Worm (Caenorhabditis elegans) whole organism, dauer: ENCODE measurements around the gene vars-1.

ENCODE experiments used
- unc-62 ChIP-seq: sonication (generic microtip); optimal IDR thresholded peaks from 2 replicates; lab custom pipeline; 2017; ENCODE audit warnings: missing biosample characterization, missing genetic modification reagents, missing genetic modification characterization

Gene vars-1

ce11 chrV:8019783-8020182 is 11.4 kb upstream of the vars-1 start:
- TF ChIP-seq unc-62 (GFP tag; lab: Kevin White, UChicago), result no peak

- no peak for TF ChIP-seq unc-62 (GFP tag; lab: Kevin White, UChicago)
These were observed 9.2 kb upstream of the vars-1 start, which contains the start of gene ech-3 for ce11 chrV:8022040-8022439. TSS of gene ech-3 (plus strand) at chrV:8022217.

ce11 chrV:8024752-8025151 is 6.5 kb upstream of the vars-1 start, which contains the start of gene F43H9.3:
TSS of gene F43H9.3 (minus strand) at chrV:8024940.
- TF ChIP-seq unc-62 (GFP tag; lab: Kevin White, UChicago), result no peak

ce11 chrV:8025259-8025658 is 6.0 kb upstream of the vars-1 start:
- TF ChIP-seq unc-62 (GFP tag; lab: Kevin White, UChicago), result no peak

- TF ChIP-seq unc-62 (GFP tag; lab: Kevin White, UChicago), result no peak
These were observed 4.9 kb upstream of the vars-1 start, which contains the start of gene F43H9.4 for ce11 chrV:8026343-8026742. TSS of gene F43H9.4 (plus strand) at chrV:8026708.

ce11 chrV:8027429-8028142 is 3.6 kb upstream of the vars-1 start:
- TF ChIP-seq unc-62 (GFP tag; lab: Kevin White, UChicago), result no peak

- TF ChIP-seq unc-62 (GFP tag; lab: Kevin White, UChicago), result no peak
These were observed 2.3 kb upstream of the vars-1 start, which contains the start of gene oma-2 for ce11 chrV:8028825-8029489. TSS of gene oma-2 (plus strand) at chrV:8029439.

ce11 chrV:8034811-8035210 is 3.6 kb downstream of the vars-1 start, which contains the start of gene algn-12:
TSS of gene algn-12 (plus strand) at chrV:8035111.
- TF ChIP-seq unc-62 (GFP tag; lab: Kevin White, UChicago), result no peak

- TF ChIP-seq unc-62 (GFP tag; lab: Kevin White, UChicago), result no peak
These were observed 4.7 kb downstream of the vars-1 start, which contains the start of gene ZC513.14 for ce11 chrV:8035947-8036346. TSS of gene ZC513.14 (minus strand) at chrV:8036047.

- TF ChIP-seq unc-62 (GFP tag; lab: Kevin White, UChicago), result no peak
These were observed 7.9 kb downstream of the vars-1 start for ce11 chrV:8039085-8039525.

ce11 chrV:8039606-8040005 is 8.4 kb downstream of the vars-1 start:
- TF ChIP-seq unc-62 (GFP tag; lab: Kevin White, UChicago), result no peak

- TF ChIP-seq unc-62 (GFP tag; lab: Kevin White, UChicago), result no peak
These were observed 9.3 kb downstream of the vars-1 start for ce11 chrV:8040247-8041084.

ce11 chrV:8041336-8041868 is 10.2 kb downstream of the vars-1 start:
- TF ChIP-seq unc-62 (GFP tag; lab: Kevin White, UChicago), result no peak

ce11 chrV:8043664-8044063 is 12.5 kb downstream of the vars-1 start:
- TF ChIP-seq unc-62 (GFP tag; lab: Kevin White, UChicago), result no peak

ce11 chrV:8044957-8045356 is 13.7 kb downstream of the vars-1 start:
- TF ChIP-seq unc-62 (GFP tag; lab: Kevin White, UChicago), result no peak
